Worm (Caenorhabditis elegans) whole organism, L4/young adult: ENCODE measurements around the gene C36C5.12.

Experiments
- W03F9.2 ChIP-seq: fragments of 150-350 bp; optimal IDR thresholded peaks from 2 replicates; lab custom pipeline; 2014; ENCODE audit warnings: missing biosample characterization, missing genetic modification characterization
- dao-5 ChIP-seq: sonication (generic microtip); optimal IDR thresholded peaks from 2 replicates; lab custom pipeline; 2016; ENCODE audit warnings: missing genotype, missing genetic modification characterization, moderate library complexity, missing compliant biosample characterization
- him-1 ChIP-seq: sonication (generic microtip); optimal IDR thresholded peaks from 2 replicates; lab custom pipeline; 2016; ENCODE audit warnings: missing genotype, missing genetic modification reagents, missing genetic modification characterization, missing compliant biosample characterization

DNA sequence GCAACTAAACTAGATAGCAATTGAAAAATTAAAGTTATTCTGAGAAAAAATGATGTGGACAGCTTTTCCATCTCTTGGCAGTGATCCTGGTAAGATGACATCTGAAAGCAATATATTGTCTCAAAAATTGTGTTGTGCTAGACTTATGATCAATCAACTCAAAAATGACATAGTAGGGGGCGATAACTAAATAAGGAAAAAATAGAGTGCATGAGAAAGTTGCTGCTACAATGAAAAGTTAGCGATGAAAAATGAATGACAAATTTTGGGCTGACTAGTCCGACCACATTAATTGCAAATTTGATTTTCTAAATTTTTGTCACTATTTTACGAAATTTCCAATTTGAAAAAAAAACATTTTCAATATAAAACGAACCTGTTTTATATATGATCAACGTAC lies 18.0 kb downstream of the C36C5.12 start, which contains the start of gene srab-9:
- no peak for TF ChIP-seq him-1 (tag; lab: Kevin White, UChicago)
- no peak for TF ChIP-seq dao-5 (tag; lab: Kevin White, UChicago)
- TF ChIP-seq W03F9.2 (tag; lab: Kevin White, UChicago), result no peak
